Worm (Caenorhabditis elegans): ENCODE results near the gene eat-2.

ce11 chrII:14165430-14165929, 6.0 kb downstream of the eat-2 start:
- no peak for TF ChIP-seq nhr-76 (tag; optimal IDR thresholded peaks at IDR 0.05)
- TF ChIP-seq sptf-1 (tag; optimal IDR thresholded peaks at IDR 0.05) = no peak
- no peak for TF ChIP-seq unc-62 (GFP tag; optimal IDR thresholded peaks at IDR 0.05)
- no peak for TF ChIP-seq ztf-11 (tag; optimal IDR thresholded peaks at IDR 0.05)
- no peak for TF ChIP-seq ceh-43 (GFP tag; optimal IDR thresholded peaks at IDR 0.05)

Measured in whole organism, mixed stage, embryonic.